Fruit fly (Drosophila melanogaster) whole organism, prepupa: ENCODE data around the gene tank.

Experiments used
- Blimp-1 ChIP-seq: fragments of 200-800 bp; sonication (Bioruptor generic); optimal IDR thresholded peaks from 3 replicates; lab custom pipeline; 2017; ENCODE audit warnings: missing biosample characterization, missing genetic modification characterization, mild to moderate bottlenecking, moderate library complexity, missing genetic modification reagents
- CG10631 ChIP-seq: fragments of 200-800 bp; sonication (Bioruptor generic); optimal IDR thresholded peaks from 2 replicates; lab custom pipeline; 2016; ENCODE audit warnings: missing biosample characterization, missing genetic modification characterization
- CG10669 ChIP-seq: fragments of 200-800 bp; sonication (Bioruptor generic); optimal IDR thresholded peaks from 3 replicates; lab custom pipeline; 2018; ENCODE audit warnings: missing biosample characterization, mild to moderate bottlenecking, missing genetic modification characterization, moderate library complexity
- CG11294 ChIP-seq: fragments of 200-800 bp; sonication (Bioruptor generic); IDR thresholded peaks from 2 replicates; pipeline ENCODE4 v1.3.6; 2022; ENCODE audit warnings: missing biosample characterization, missing genetic modification characterization
- CG11762 ChIP-seq: fragments of 200-800 bp; sonication (Bioruptor generic); optimal IDR thresholded peaks from 3 replicates; lab custom pipeline; 2016; ENCODE audit warnings: missing biosample characterization, missing genetic modification characterization; ENCODE audit not compliant: insufficient read depth
- CG15336 ChIP-seq: fragments of 200-800 bp; sonication (Bioruptor generic); IDR thresholded peaks from 2 replicates; pipeline ENCODE4 v1.3.6; 2022; ENCODE audit warnings: missing biosample characterization, missing genetic modification characterization
- CG1621 ChIP-seq: fragments of 200-800 bp; sonication (Bioruptor generic); optimal IDR thresholded peaks from 3 replicates; lab custom pipeline; 2018; ENCODE audit warnings: missing biosample characterization, mild to moderate bottlenecking, missing genetic modification characterization
- CG16779 ChIP-seq: fragments of 200-800 bp; sonication (Bioruptor generic); optimal IDR thresholded peaks from 3 replicates; lab custom pipeline; 2017; ENCODE audit warnings: missing biosample characterization, mild to moderate bottlenecking, missing genetic modification characterization
- CG3032 ChIP-seq: fragments of 200-800 bp; optimal IDR thresholded peaks from 2 replicates; lab custom pipeline; 2019; ENCODE audit warnings: missing biosample characterization, mild to moderate bottlenecking, missing genetic modification characterization, moderate library complexity
- CG32006 ChIP-seq: fragments of 200-800 bp; sonication (Bioruptor generic); optimal IDR thresholded peaks from 3 replicates; lab custom pipeline; 2017; ENCODE audit warnings: missing biosample characterization, mild to moderate bottlenecking, missing genetic modification characterization
- CG4318 ChIP-seq: fragments of 200-800 bp; sonication (Bioruptor generic); optimal IDR thresholded peaks from 3 replicates; lab custom pipeline; 2017; ENCODE audit warnings: missing biosample characterization, mild to moderate bottlenecking, missing genetic modification characterization
- CG6163 ChIP-seq: fragments of 200-800 bp; sonication (Bioruptor generic); IDR thresholded peaks from 3 replicates; pipeline ENCODE4 v1.3.6; 2022; ENCODE audit warnings: missing biosample characterization, missing genetic modification characterization
- CG6276 ChIP-seq: fragments of 200-800 bp; sonication (Bioruptor generic); optimal IDR thresholded peaks from 2 replicates; lab custom pipeline; 2017; ENCODE audit warnings: missing biosample characterization, mild to moderate bottlenecking, missing genetic modification characterization
- CG6792 ChIP-seq: fragments of 200-800 bp; sonication (Bioruptor generic); optimal IDR thresholded peaks from 3 replicates; lab custom pipeline; 2016; ENCODE audit warnings: missing biosample characterization, missing genetic modification characterization
- CG6854 ChIP-seq: fragments of 200-800 bp; sonication (Bioruptor generic); optimal IDR thresholded peaks from 2 replicates; lab custom pipeline; 2017; ENCODE audit warnings: missing biosample characterization, mild to moderate bottlenecking, missing genetic modification characterization
- CG7368 ChIP-seq: fragments of 200-800 bp; sonication (Bioruptor generic); optimal IDR thresholded peaks from 3 replicates; lab custom pipeline; 2016; ENCODE audit warnings: missing biosample characterization, missing genetic modification characterization
- CG8319 ChIP-seq: fragments of 200-800 bp; sonication (Bioruptor generic); optimal IDR thresholded peaks from 3 replicates; lab custom pipeline; 2016; ENCODE audit warnings: missing biosample characterization, missing genetic modification characterization
- CG8632 ChIP-seq: fragments of 200-800 bp; sonication (Bioruptor generic); optimal IDR thresholded peaks from 3 replicates; lab custom pipeline; 2016; ENCODE audit warnings: missing biosample characterization, missing genetic modification characterization
- Eip75B ChIP-seq: fragments of 200-800 bp; sonication (Bioruptor generic); optimal IDR thresholded peaks from 3 replicates; lab custom pipeline; 2016; ENCODE audit warnings: missing biosample characterization, missing genetic modification characterization
- Eip78C ChIP-seq: fragments of 200-800 bp; sonication (Bioruptor generic); peaks from one replicate; lab custom pipeline; 2016; ENCODE audit warnings: missing biosample characterization, missing genetic modification characterization
- Eip93F ChIP-seq: fragments of 200-800 bp; sonication (Bioruptor generic); optimal IDR thresholded peaks from 2 replicates; lab custom pipeline; 2016; ENCODE audit warnings: missing biosample characterization, mild to moderate bottlenecking, missing genetic modification characterization
- Ets21C ChIP-seq: fragments of 200-800 bp; sonication (Bioruptor generic); optimal IDR thresholded peaks from 3 replicates; lab custom pipeline; 2016; ENCODE audit warnings: missing biosample characterization, missing genetic modification characterization
- Ets96B ChIP-seq: fragments of 200-800 bp; optimal IDR thresholded peaks from 2 replicates; lab custom pipeline; 2019; ENCODE audit warnings: missing biosample characterization, mild to moderate bottlenecking, missing genetic modification characterization, moderate library complexity
- Gug ChIP-seq: fragments of 200-800 bp; sonication (Bioruptor generic); IDR thresholded peaks from 2 replicates; pipeline ENCODE4 v1.3.6; 2022; ENCODE audit warnings: missing biosample characterization, missing genetic modification characterization
- Hr38 ChIP-seq: sonication (Bioruptor generic); optimal IDR thresholded peaks from 2 replicates; lab custom pipeline; 2016; ENCODE audit warnings: missing biosample characterization, missing genetic modification characterization
- Hr39 ChIP-seq: fragments of 200-800 bp; sonication (Bioruptor generic); optimal IDR thresholded peaks from 2 replicates; lab custom pipeline; 2016; ENCODE audit warnings: missing biosample characterization, missing genetic modification characterization
- Hr4 ChIP-seq: fragments of 200-800 bp; sonication (Bioruptor generic); optimal IDR thresholded peaks from 3 replicates; lab custom pipeline; 2016; ENCODE audit warnings: missing biosample characterization, missing genetic modification characterization
- Met ChIP-seq: fragments of 200-800 bp; sonication (Bioruptor generic); optimal IDR thresholded peaks from 3 replicates; lab custom pipeline; 2016; ENCODE audit warnings: missing biosample characterization, missing genetic modification characterization
- OdsH ChIP-seq: fragments of 200-800 bp; sonication (Bioruptor generic); optimal IDR thresholded peaks from 3 replicates; lab custom pipeline; 2016; ENCODE audit warnings: missing biosample characterization, missing genetic modification characterization
- Smox ChIP-seq: fragments of 200-800 bp; sonication (Bioruptor generic); optimal IDR thresholded peaks from 3 replicates; lab custom pipeline; 2016; ENCODE audit warnings: missing biosample characterization, missing genetic modification characterization
- Sox102F ChIP-seq: fragments of 200-800 bp; sonication (Bioruptor generic); optimal IDR thresholded peaks from 2 replicates; lab custom pipeline; 2016; ENCODE audit warnings: missing biosample characterization, mild to moderate bottlenecking, missing genetic modification characterization
- Sox14 ChIP-seq: fragments of 200-800 bp; sonication (Bioruptor generic); optimal IDR thresholded peaks from 3 replicates; lab custom pipeline; 2016; ENCODE audit warnings: missing biosample characterization, missing genetic modification characterization
- Sox15 ChIP-seq: fragments of 200-800 bp; sonication (Bioruptor generic); optimal IDR thresholded peaks from 3 replicates; lab custom pipeline; 2016; ENCODE audit warnings: missing biosample characterization, missing genetic modification characterization
- acj6 ChIP-seq: fragments of 200-800 bp; sonication (Bioruptor generic); optimal IDR thresholded peaks from 3 replicates; lab custom pipeline; 2016; ENCODE audit warnings: missing biosample characterization, missing genetic modification characterization
- cyc ChIP-seq: fragments of 200-800 bp; sonication (Bioruptor generic); optimal IDR thresholded peaks from 3 replicates; lab custom pipeline; 2016; ENCODE audit warnings: missing biosample characterization, missing genetic modification characterization
- dsx ChIP-seq: fragments of 200-800 bp; optimal IDR thresholded peaks from 3 replicates; lab custom pipeline; 2019; ENCODE audit warnings: missing biosample characterization, mild to moderate bottlenecking, missing genetic modification characterization, moderate library complexity; ENCODE audit not compliant: poor library complexity, severe bottlenecking
- eg ChIP-seq: fragments of 200-800 bp; sonication (Bioruptor generic); IDR thresholded peaks from 3 replicates; pipeline ENCODE4 v1.3.6; 2022; ENCODE audit warnings: missing biosample characterization, missing genetic modification characterization
- fd59A ChIP-seq: fragments of 200-800 bp; sonication (Bioruptor generic); optimal IDR thresholded peaks from 2 replicates; lab custom pipeline; 2017; ENCODE audit warnings: missing biosample characterization, mild to moderate bottlenecking, missing genetic modification characterization, missing genetic modification reagents
- fd85E ChIP-seq: fragments of 200-800 bp; sonication (Bioruptor generic); optimal IDR thresholded peaks from 3 replicates; lab custom pipeline; 2016; ENCODE audit warnings: missing biosample characterization, missing genetic modification characterization
- lz ChIP-seq: fragments of 200-800 bp; sonication (Bioruptor generic); optimal IDR thresholded peaks from 3 replicates; lab custom pipeline; 2016; ENCODE audit warnings: missing biosample characterization, missing genetic modification characterization
- net ChIP-seq: fragments of 200-800 bp; sonication (Bioruptor generic); optimal IDR thresholded peaks from 3 replicates; lab custom pipeline; 2016; ENCODE audit warnings: missing biosample characterization, missing genetic modification characterization
- pdm3 ChIP-seq: fragments of 200-800 bp; sonication (Bioruptor generic); optimal IDR thresholded peaks from 3 replicates; lab custom pipeline; 2016; ENCODE audit warnings: missing biosample characterization, missing genetic modification characterization
- salr ChIP-seq, 2 experiments: fragments of 200-800 bp; sonication (Bioruptor generic); optimal IDR thresholded peaks; 3 replicates each; lab custom pipeline; 2016 to 2018; ENCODE audit warnings: missing biosample characterization in 2 of 2, missing genetic modification characterization in 2 of 2, mild to moderate bottlenecking in 1 of 2
- spab ChIP-seq: fragments of 200-800 bp; sonication (Bioruptor generic); optimal IDR thresholded peaks from 2 replicates; lab custom pipeline; 2017; ENCODE audit warnings: missing biosample characterization, mild to moderate bottlenecking, missing genetic modification characterization, missing genetic modification reagents
- svp ChIP-seq: fragments of 200-800 bp; sonication (Bioruptor generic); peaks from one replicate; lab custom pipeline; 2016; ENCODE audit warnings: missing biosample characterization, missing genetic modification characterization
- topi ChIP-seq: fragments of 200-800 bp; sonication (Bioruptor generic); optimal IDR thresholded peaks from 3 replicates; lab custom pipeline; 2016; ENCODE audit warnings: missing biosample characterization, missing genetic modification characterization
- vri ChIP-seq: fragments of 200-800 bp; sonication (Bioruptor generic); optimal IDR thresholded peaks from 3 replicates; lab custom pipeline; 2016; ENCODE audit warnings: missing biosample characterization, mild to moderate bottlenecking, missing genetic modification characterization

Gene tank

dm6 chr2L:4865400-4865799, 27.6 kb upstream of the tank start:
- TF ChIP-seq Hr39 (no peak), net (GFP tag; lab: Kevin White, UChicago) (no peak), Hr4 (GFP tag; lab: Kevin White, UChicago) (no peak), fd59A (GFP tag; lab: Kevin White, UChicago) (no peak), CG11294 (GFP tag; lab: Robert Waterston, UW) (no peak), CG7368 (GFP tag; lab: Kevin White, UChicago) (no peak), CG16779 (tag; lab: Kevin White, UChicago) (no peak), CG32006 (no peak), pdm3 (no peak), CG6854 (GFP tag; lab: Kevin White, UChicago) (no peak), CG6163 (no peak)

DNA sequence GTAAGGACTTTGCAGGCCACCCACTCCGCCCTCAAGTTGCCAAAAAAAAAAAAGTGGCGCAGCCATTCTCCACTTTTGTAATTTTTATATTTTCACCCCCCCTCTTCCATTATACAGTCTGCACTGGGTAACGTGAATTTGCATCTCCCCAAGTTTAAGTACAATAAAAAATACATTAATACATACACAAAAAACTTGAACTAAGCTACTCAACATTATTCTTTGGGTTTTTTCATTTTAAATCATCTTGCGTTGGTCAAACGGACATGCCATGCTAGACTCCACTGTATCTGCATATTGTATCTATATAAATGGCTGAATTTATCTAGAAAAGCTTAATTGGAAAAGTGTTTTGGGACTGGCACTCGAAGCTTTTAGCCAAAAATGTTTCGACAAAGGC, 23.7 kb upstream of the tank start:
- peak; percentile 15 for TF ChIP-seq CG32006
- TF ChIP-seq CG4318 = no peak
- TF ChIP-seq eg = peak; percentile 53; the same call in 2 of the 3 replicates
- TF ChIP-seq, all 60 proteins: peak for 2

DNA sequence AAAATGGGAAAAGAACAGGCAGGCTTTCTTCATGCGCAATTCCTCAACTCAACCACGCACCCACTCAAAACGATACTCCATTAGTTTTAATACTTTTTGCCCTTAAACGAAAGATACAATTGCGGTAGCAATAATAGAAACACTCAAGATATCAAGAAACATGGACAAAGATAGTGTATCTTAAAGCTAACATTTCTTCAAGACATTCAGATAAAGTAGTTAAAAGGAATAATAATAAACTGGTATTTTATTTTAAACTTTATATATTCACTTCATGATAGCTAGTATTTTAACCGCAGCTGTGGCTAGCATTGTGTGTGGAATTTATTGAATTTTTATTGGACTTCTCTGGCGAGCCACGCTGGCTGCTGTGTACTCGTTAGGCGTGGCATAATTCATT, 18.3 kb upstream of the tank start:
- TF ChIP-seq CG15336 (GFP tag; lab: Robert Waterston, UW) (peak; percentile 29; the same call in 1 of the 2 replicates), dsx (GFP tag; lab: Kevin White, UChicago) (no peak), cyc (no peak), salr (GFP tag; optimal IDR thresholded peaks at IDR 0.05; lab: Kevin White, UChicago) (no peak), Eip78C (GFP tag; lab: Kevin White, UChicago) (peak; percentile 66), CG10669 (GFP tag; lab: Kevin White, UChicago) (peak; percentile 22), vri (GFP tag; lab: Kevin White, UChicago) (no peak), eg (peak; percentile 36; the same call in 1 of the 3 replicates), CG6276 (no peak), CG1621 (tag; lab: Kevin White, UChicago) (no peak), Eip75B (peak; percentile 9), CG4318 (no peak), Hr38 (no peak), CG8319 (GFP tag; lab: Kevin White, UChicago) (no peak), lz (GFP tag; lab: Kevin White, UChicago) (no peak), Blimp-1 (no peak), Eip93F (no peak), CG6163 (0 out of 3 replicates have a peak, but pooled peaks have one; percentile 20), spab (GFP tag; lab: Kevin White, UChicago) (no peak), CG3032 (peak; percentile 3), CG32006 (peak; percentile 27), CG10631 (peak; percentile 12), Ets96B (tag; lab: Kevin White, UChicago) (peak; percentile 26), Smox (GFP tag; lab: Kevin White, UChicago) (no peak), Met (GFP tag; lab: Kevin White, UChicago) (peak; percentile 10), CG16779 (tag; lab: Kevin White, UChicago) (no peak), Gug (no peak), Sox14 (GFP tag; lab: Kevin White, UChicago) (no peak), fd59A (GFP tag; lab: Kevin White, UChicago) (peak; percentile 7), CG8632 (no peak), acj6 (GFP tag; lab: Kevin White, UChicago) (no peak), fd85E (no peak), svp (GFP tag; lab: Kevin White, UChicago) (no peak), CG11762 (GFP tag; lab: Kevin White, UChicago) (no peak), Ets21C (GFP tag; lab: Kevin White, UChicago) (no peak), Sox15 (no peak), topi (GFP tag; lab: Kevin White, UChicago) (no peak), Hr39 (no peak), CG6792 (GFP tag; lab: Kevin White, UChicago) (no peak), Sox102F (GFP tag; lab: Kevin White, UChicago) (no peak), Hr4 (GFP tag; lab: Kevin White, UChicago) (peak; percentile 13), pdm3 (no peak), OdsH (GFP tag; lab: Kevin White, UChicago) (peak; percentile 23)
